Worm (Caenorhabditis elegans): Measurements from ENCODE around the gene C29E4.15.

The C29E4.15 gene

DNA sequence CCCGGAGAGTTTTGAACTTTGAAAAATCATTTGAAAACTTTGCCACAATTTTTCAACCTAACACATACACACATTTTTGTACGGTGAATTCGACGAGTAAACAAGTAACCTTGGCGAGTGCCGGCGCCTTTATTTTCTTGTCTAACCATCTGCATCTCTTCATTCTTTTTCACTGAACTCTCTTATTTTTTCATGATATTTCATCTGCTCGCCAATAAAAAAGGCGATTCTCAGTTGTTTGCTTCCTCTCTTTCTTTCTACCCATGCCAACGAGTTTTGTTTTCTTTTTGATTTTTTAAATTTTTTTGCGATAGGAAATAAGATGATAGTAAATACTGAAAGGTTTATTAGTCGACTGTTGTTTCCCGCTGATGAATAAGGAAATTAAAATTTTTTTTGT, 26.3 kb downstream of the C29E4.15 start:
- TF ChIP-seq nhr-237 (tag; optimal IDR thresholded peaks at IDR 0.05) (no peak), ceh-43 (GFP tag; optimal IDR thresholded peaks at IDR 0.05) (no peak), cnd-1 (tag; optimal IDR thresholded peaks at IDR 0.05) (no peak), ces-1 (GFP tag; optimal IDR thresholded peaks at IDR 0.05) (peak; percentile 18), nhr-12 (tag; optimal IDR thresholded peaks at IDR 0.05) (no peak), flh-1 (GFP tag; optimal IDR thresholded peaks at IDR 0.05) (no peak), nhr-28 (tag; optimal IDR thresholded peaks at IDR 0.05) (no peak), lin-13 (tag; optimal IDR thresholded peaks at IDR 0.05) (no peak)

DNA sequence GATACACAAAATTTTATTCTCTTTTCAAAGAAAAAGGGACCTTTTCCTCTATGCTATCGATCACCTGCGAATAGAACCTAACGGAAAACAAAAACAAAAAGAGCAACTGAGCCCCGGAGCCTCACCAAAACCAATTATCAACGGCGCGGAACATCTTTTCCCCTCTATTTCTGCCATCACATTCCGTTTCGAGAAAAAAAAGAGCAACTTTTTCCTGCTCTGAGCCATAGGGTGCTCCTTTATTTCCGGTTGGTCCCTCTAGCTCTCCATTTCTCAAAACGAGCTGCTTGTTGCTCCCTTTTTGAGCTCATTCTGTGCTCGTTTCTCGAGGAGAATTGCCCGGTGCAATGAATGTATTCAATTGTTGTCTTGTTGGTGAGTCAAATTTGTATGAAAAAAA, 27.2 kb downstream of the C29E4.15 start, which contains the start of gene clp-1:
Gene clp-1 (plus strand): TSS at position 301 of the 400 bp plus-strand sequence.
- TF ChIP-seq bed-3 (GFP tag; optimal IDR thresholded peaks at IDR 0.05) (no peak), unc-62 (GFP tag; optimal IDR thresholded peaks at IDR 0.05) (no peak)

DNA sequence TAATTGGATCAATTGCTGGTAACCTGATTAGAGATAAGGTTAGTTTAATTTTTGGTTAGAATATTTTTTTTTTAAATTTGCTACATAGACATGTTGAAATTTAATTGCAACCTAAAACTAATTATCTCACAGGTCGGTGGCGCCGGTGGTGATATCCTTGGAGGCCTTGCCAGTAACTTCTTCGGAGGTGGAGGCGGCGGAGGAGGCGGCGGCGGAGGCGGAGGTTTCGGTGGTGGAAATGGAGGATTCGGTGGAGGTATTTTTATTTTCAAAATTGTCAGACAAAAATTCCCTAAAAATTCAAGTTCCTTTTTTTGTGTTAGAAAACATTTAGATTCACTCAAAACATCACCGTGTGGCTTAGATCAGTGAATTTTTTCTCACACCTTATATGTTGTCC, 28.8 kb downstream of the C29E4.15 start:
- TF ChIP-seq ceh-83 (GFP tag; optimal IDR thresholded peaks at IDR 0.05) (no peak), tbx-8 (GFP tag; optimal IDR thresholded peaks at IDR 0.05) (no peak), ztf-11 (tag; optimal IDR thresholded peaks at IDR 0.05) (no peak), unc-120 (tag; optimal IDR thresholded peaks at IDR 0.05; ENCODE audit: poor library complexity, severe bottlenecking) (no peak), cnd-1 (tag; optimal IDR thresholded peaks at IDR 0.05) (no peak), sptf-1 (tag; optimal IDR thresholded peaks at IDR 0.05) (no peak), ces-1 (GFP tag; optimal IDR thresholded peaks at IDR 0.05) (no peak), elt-1 (tag; optimal IDR thresholded peaks at IDR 0.05; ENCODE audit: borderline replicate concordance, insufficient read depth) (no peak)

DNA sequence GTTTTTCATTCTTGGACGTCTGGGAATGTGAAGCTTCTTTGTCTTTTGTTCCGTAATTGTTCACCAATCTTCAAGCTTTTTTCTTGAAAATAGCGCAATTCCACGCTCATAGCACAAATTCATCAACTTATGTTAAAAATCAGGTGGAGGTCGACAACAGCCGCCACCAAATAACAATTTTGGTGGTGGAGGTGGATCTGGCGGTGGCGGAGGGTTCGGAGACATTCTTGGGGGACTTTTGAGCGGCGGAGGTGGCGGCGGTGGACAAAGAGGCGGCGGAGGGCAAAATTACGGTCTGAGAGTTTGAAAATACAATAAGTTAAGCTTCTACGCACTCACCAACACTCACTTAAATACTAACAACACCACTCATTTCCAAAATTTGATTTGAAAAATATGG, 29.5 kb downstream of the C29E4.15 start:
- TF ChIP-seq ceh-83 (GFP tag; optimal IDR thresholded peaks at IDR 0.05) (no peak), ztf-11 (tag; optimal IDR thresholded peaks at IDR 0.05) (no peak), lin-32 (GFP tag; optimal IDR thresholded peaks at IDR 0.05) (no peak), elt-1 (tag; optimal IDR thresholded peaks at IDR 0.05; ENCODE audit: borderline replicate concordance, insufficient read depth) (no peak)

DNA sequence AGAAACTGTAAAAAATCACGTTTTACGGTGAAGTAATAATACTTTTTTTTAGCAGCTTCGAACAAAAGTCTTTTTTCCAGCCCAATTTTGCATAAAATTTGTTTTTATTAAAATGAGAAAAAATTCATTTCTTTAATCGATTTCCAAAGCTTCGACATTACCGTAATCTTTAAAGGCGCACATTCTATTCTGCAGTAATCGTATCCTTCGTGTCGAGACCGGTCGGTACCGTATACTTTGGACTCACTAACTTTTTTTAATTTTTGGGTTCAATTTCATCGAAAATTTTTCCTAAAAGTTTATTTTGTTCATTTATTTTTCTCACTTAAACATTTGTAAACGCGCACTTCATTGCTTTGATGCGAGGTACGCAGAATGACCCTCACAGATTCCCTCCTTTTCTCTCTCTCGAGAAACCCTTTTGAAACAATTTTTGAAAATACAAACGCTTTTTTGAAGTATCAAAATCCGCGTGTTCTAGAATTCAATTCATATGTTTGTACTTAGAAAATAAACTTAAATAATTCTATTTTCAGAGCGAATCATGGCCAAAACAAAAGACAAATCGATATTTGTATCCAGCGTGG, 34.3 kb downstream of the C29E4.15 start, which contains the start of gene hrpk-2:
Gene hrpk-2 (plus strand): TSS at position 537 of the 587 bp plus-strand sequence.
- no peak for TF ChIP-seq ceh-43 (GFP tag; optimal IDR thresholded peaks at IDR 0.05)
- TF ChIP-seq drap-1 (GFP tag; optimal IDR thresholded peaks at IDR 0.05), result no peak

DNA sequence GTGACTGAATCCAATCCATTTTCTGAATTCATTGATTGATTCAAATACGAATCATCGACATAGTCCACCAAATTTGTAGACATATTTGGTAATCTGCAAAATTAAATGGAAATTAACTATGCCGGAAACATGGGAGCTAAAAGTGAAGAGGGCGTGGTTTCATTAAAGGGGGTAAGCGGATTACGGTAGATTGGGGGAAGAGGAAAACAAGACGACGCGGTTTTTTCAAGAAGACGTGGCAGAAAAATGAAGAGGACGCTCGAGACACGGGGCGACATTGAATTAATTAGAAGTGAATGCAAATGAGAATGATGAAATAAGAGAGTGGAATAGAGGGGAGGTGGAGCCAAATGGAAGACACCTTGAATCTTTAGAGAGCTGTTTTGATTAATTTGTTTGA, 43.9 kb downstream of the C29E4.15 start, which contains the start of gene npr-17:
Gene npr-17 (minus strand): TSS at position 101 of the 400 bp plus-strand sequence.
- TF ChIP-seq lin-13 (tag; optimal IDR thresholded peaks at IDR 0.05) (no peak), mls-2 (tag; optimal IDR thresholded peaks at IDR 0.05) (no peak), ham-2 (GFP tag; optimal IDR thresholded peaks at IDR 0.05) (no peak), M03D4.4 (tag; optimal IDR thresholded peaks at IDR 0.05) (no peak), lin-32 (GFP tag; optimal IDR thresholded peaks at IDR 0.05) (no peak), nhr-237 (tag; optimal IDR thresholded peaks at IDR 0.05) (no peak), elt-3 (tag; optimal IDR thresholded peaks at IDR 0.05) (no peak), drap-1 (GFP tag; optimal IDR thresholded peaks at IDR 0.05) (no peak), ztf-11 (tag; optimal IDR thresholded peaks at IDR 0.05) (no peak), tbx-8 (GFP tag; optimal IDR thresholded peaks at IDR 0.05) (no peak), nhr-28 (tag; optimal IDR thresholded peaks at IDR 0.05) (no peak), mab-5 (tag; optimal IDR thresholded peaks at IDR 0.05) (no peak)

DNA sequence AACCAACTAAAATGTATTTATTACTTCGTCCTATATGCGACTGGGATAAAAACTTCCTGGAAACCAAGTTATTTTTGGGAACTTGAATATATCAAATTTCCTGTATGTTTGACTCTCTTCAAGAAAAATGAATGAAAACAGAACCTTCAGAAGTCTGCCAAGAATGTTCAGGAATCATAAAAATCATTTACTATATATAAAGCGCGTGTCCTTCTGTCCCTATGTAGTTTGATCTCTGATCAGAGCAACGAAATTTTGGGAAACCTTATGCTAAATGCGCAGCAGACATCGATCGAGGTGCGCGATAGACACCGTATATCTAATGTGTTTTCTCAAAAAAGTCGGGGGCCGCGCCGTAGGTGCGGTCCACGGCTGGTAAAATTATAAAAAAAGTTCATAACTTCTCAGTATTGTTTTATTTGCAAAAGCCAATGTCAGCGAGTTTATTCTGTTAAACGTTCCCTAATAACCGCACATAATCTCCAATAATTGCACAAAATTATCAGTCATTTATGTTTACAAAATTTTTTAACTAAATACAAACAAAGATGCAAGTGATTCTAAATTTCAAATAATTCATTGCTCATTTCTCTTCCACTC, 45.1 kb downstream of the C29E4.15 start:
- TF ChIP-seq unc-39 (tag; optimal IDR thresholded peaks at IDR 0.05) (no peak), snpc-4 (tag; optimal IDR thresholded peaks at IDR 0.05) (no peak)

Data from whole organism, mixed stage, embryonic.